Fruit fly (Drosophila melanogaster): Measurements from ENCODE around the gene Or67d.

Or67d gene

DNA sequence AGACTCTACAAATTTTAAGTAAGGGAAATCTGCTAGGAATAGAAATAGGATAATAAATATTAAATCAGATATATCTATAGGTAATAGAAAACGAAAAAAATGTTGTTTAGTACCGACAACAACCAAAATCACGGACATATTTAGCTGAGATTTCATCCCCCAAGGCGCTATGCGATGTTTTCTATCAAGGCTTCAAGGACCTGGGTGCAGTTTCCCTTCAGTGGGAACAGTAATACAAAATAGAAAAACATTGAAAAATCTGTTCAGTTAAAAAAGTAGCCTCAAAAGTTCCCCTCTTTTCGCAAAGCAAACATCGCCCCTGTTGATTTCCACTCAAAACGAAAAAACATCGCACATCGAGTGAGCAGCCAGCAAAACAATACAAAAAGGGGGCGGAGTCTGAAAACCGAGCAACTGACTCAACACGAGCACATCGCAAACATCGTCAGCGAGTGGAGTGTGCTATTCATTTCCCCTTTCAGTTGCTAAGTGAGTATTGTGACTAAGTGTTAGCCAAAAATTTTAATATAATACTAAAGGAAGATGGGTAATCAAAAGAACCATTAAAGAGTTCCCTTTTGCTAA lies 48.8 kb downstream of the Or67d start:
- TF ChIP-seq net (GFP tag; optimal IDR thresholded peaks at IDR 0.05), result no peak
- TF ChIP-seq fkh (GFP tag; optimal IDR thresholded peaks at IDR 0.05), result peak; percentile 5

Data from whole organism, prepupa.